8 worm cellular contexts compared by ENCODE assay signal in the genomic region with DNA sequence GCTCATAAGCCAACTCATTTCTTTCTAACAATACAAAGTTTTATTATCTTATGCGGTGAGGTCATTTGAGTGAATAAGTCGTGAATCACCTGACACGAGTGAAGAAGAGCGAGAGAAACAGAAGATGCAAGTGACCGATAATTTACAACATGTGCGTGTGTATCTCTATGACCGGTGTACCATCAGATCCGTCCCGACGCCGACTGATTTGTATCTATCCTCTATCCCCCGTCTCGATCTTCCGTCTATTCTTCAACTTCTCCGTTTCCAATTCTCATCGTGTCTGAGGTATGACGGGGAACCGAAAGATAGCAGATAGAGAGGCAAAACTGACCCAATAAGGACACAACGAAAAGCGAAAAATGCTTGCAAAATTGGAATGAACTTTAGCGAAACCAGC.
TF ChIP-seq lines count a peak whose summit lies in the region.

A gene (plus strand): TSS at position 162 of the 400 bp plus-strand sequence.

TF ChIP-seq in whole organism, L1 larva, 84 proteins besides CTCF, POLR2A, EP300 and RAD21 (continues in another document):
- peak; percentile 96 for TF ChIP-seq nhr-85 (tag; lab: Kevin White, UChicago)
- TF ChIP-seq ceh-90 (tag; optimal IDR thresholded peaks at IDR 0.05; lab: Kevin White, UChicago): no peak
- TF ChIP-seq lin-35 (GFP tag; optimal IDR thresholded peaks at IDR 0.05; lab: Kevin White, UChicago): peak in 1 of 2 experiments; percentile 73
- no peak for TF ChIP-seq skn-1 (tag; optimal IDR thresholded peaks at IDR 0.05; lab: Kevin White, UChicago)
- TF ChIP-seq nhr-90 (tag; optimal IDR thresholded peaks at IDR 0.05; lab: Kevin White, UChicago; ENCODE audit: poor library complexity): peak; percentile 81
- no peak for TF ChIP-seq unc-98 (GFP tag; IDR thresholded peaks at IDR 0.05; lab: Robert Waterston, UW)
- TF ChIP-seq dpl-1 (GFP tag; optimal IDR thresholded peaks at IDR 0.05; lab: Kevin White, UChicago): peak in 1 of 3 experiments; percentile 1
- TF ChIP-seq lsy-2 (tag; optimal IDR thresholded peaks at IDR 0.05; lab: Kevin White, UChicago): peak; percentile 28 to 61
- peak; percentile 55 for TF ChIP-seq ztf-4 (tag; optimal IDR thresholded peaks at IDR 0.05; lab: Kevin White, UChicago)
- peak; percentile 57 for TF ChIP-seq rnt-1 (tag; optimal IDR thresholded peaks at IDR 0.05; lab: Kevin White, UChicago)

TF ChIP-seq in whole organism, L2 larva, 48 proteins besides CTCF, POLR2A, EP300 and RAD21 (continues in another document):
- TF ChIP-seq unc-55 (GFP tag; optimal IDR thresholded peaks at IDR 0.05; lab: Kevin White, UChicago) (no peak), nhr-129 (tag; optimal IDR thresholded peaks at IDR 0.05; lab: Kevin White, UChicago) (peak; percentile 70), gmeb-1 (tag; optimal IDR thresholded peaks at IDR 0.05; lab: Kevin White, UChicago) (peak; percentile 31), nhr-11 (tag; optimal IDR thresholded peaks at IDR 0.05; lab: Kevin White, UChicago) (no peak), mdl-1 (tag; optimal IDR thresholded peaks at IDR 0.05; lab: Kevin White, UChicago) (no peak), nhr-10 (tag; optimal IDR thresholded peaks at IDR 0.05; lab: Kevin White, UChicago) (no peak), fos-1 (tag; optimal IDR thresholded peaks at IDR 0.05; lab: Kevin White, UChicago) (peak; percentile 61), Y55F3AM.14 (GFP tag; optimal IDR thresholded peaks at IDR 0.05; lab: Kevin White, UChicago) (no peak), peb-1 (tag; optimal IDR thresholded peaks at IDR 0.05; lab: Kevin White, UChicago) (no peak), dmd-4 (tag; optimal IDR thresholded peaks at IDR 0.05; lab: Kevin White, UChicago) (no peak), ztf-4 (tag; optimal IDR thresholded peaks at IDR 0.05; lab: Kevin White, UChicago) (peak; percentile 20)

TF ChIP-seq in whole organism, L3 larva, 47 proteins besides CTCF, POLR2A, EP300 and RAD21 (continues in another document):
- TF ChIP-seq ama-1 (optimal IDR thresholded peaks at IDR 0.05; lab: Kevin White, UChicago) (no peak), lin-39 (tag; optimal IDR thresholded peaks at IDR 0.05; lab: Kevin White, UChicago) (no peak), ZK546.5 (tag; optimal IDR thresholded peaks at IDR 0.05; lab: Kevin White, UChicago) (no peak), jun-1 (tag; optimal IDR thresholded peaks at IDR 0.05; lab: Kevin White, UChicago) (peak; percentile 35), nhr-237 (tag; optimal IDR thresholded peaks at IDR 0.05; lab: Kevin White, UChicago) (no peak), ceh-28 (tag; optimal IDR thresholded peaks at IDR 0.05; lab: Kevin White, UChicago) (no peak), sea-2 (GFP tag; optimal IDR thresholded peaks at IDR 0.05; lab: Kevin White, UChicago) (no peak), nhr-67 (tag; optimal IDR thresholded peaks at IDR 0.05; lab: Kevin White, UChicago) (no peak), lsy-12 (tag; optimal IDR thresholded peaks at IDR 0.05; lab: Kevin White, UChicago) (no peak), unc-39 (tag; optimal IDR thresholded peaks at IDR 0.05; lab: Kevin White, UChicago) (no peak), tbx-2 (tag; optimal IDR thresholded peaks at IDR 0.05; lab: Kevin White, UChicago) (no peak), ceh-16 (tag; optimal IDR thresholded peaks at IDR 0.05; lab: Kevin White, UChicago) (no peak)

TF ChIP-seq in whole organism, L4 larva, 104 proteins besides CTCF, POLR2A, EP300 and RAD21 (continues in another document):
- TF ChIP-seq gei-8 (GFP tag; optimal IDR thresholded peaks at IDR 0.05; lab: Kevin White, UChicago): no peak
- no peak for TF ChIP-seq ama-1 (optimal IDR thresholded peaks at IDR 0.05; lab: Kevin White, UChicago)
- TF ChIP-seq zip-11 (GFP tag; IDR thresholded peaks at IDR 0.05; lab: Robert Waterston, UW): no peak
- TF ChIP-seq dpl-1 (GFP tag; optimal IDR thresholded peaks at IDR 0.05; lab: Kevin White, UChicago): no peak
- TF ChIP-seq fos-1 (tag; optimal IDR thresholded peaks at IDR 0.05; lab: Kevin White, UChicago): no peak
- TF ChIP-seq egl-43 (GFP tag; IDR thresholded peaks at IDR 0.05; lab: Robert Waterston, UW): no peak
- TF ChIP-seq lin-39 (tag; optimal IDR thresholded peaks at IDR 0.05; lab: Kevin White, UChicago): no peak
- no peak for TF ChIP-seq fkh-10 (GFP tag; optimal IDR thresholded peaks at IDR 0.05; lab: Kevin White, UChicago)
- no peak for TF ChIP-seq ceh-20 (GFP tag; IDR thresholded peaks at IDR 0.05; lab: Robert Waterston, UW)
- TF ChIP-seq Y5F2A.4 (GFP tag; optimal IDR thresholded peaks at IDR 0.05; lab: Kevin White, UChicago): no peak
- TF ChIP-seq lin-38 (GFP tag; IDR thresholded peaks at IDR 0.05; lab: Robert Waterston, UW): no peak
- no peak for TF ChIP-seq ces-1 (GFP tag; optimal IDR thresholded peaks at IDR 0.05; lab: Kevin White, UChicago)
- TF ChIP-seq tra-1 (GFP tag; IDR thresholded peaks at IDR 0.05; lab: Robert Waterston, UW): no peak

TF ChIP-seq in whole organism, late embryonic, 69 proteins besides CTCF, POLR2A, EP300 and RAD21:
- peak; percentile 77 for TF ChIP-seq hlh-30 (tag; optimal IDR thresholded peaks at IDR 0.05; lab: Kevin White, UChicago; ENCODE audit: insufficient read depth)
- peak; percentile 48 for TF ChIP-seq unc-55 (GFP tag; optimal IDR thresholded peaks at IDR 0.05; lab: Kevin White, UChicago)
- TF ChIP-seq C38D4.7 (GFP tag; optimal IDR thresholded peaks at IDR 0.05; lab: Kevin White, UChicago): no peak
- peak; percentile 70 for TF ChIP-seq rnt-1 (tag; optimal IDR thresholded peaks at IDR 0.05; lab: Kevin White, UChicago)
- no peak for TF ChIP-seq ceh-22 (tag; optimal IDR thresholded peaks at IDR 0.05; lab: Kevin White, UChicago)
- peak; percentile 88 for TF ChIP-seq pax-1 (tag; optimal IDR thresholded peaks at IDR 0.05; lab: Kevin White, UChicago)

TF ChIP-seq in whole organism, midembryonic, 9 proteins besides CTCF, POLR2A, EP300 and RAD21:
- TF ChIP-seq T22C8.4 (GFP tag; IDR thresholded peaks at IDR 0.05; lab: Robert Waterston, UW) (no peak), ref-1 (GFP tag; conservative IDR thresholded peaks at IDR 0.05; lab: Robert Waterston, UW) (no peak), flt-1 (GFP tag; IDR thresholded peaks at IDR 0.05; lab: Robert Waterston, UW) (no peak; the same call in 1 of the 2 replicates), cog-1 (tag; optimal IDR thresholded peaks at IDR 0.05; lab: Kevin White, UChicago) (peak; percentile 8)
TF ChIP-seq in whole organism, midembryonic: peak in this region for 1.

TF ChIP-seq in whole organism, mixed stage, embryonic, 35 proteins besides CTCF, POLR2A, EP300 and RAD21 (continues in another document):
- TF ChIP-seq lsy-2 (tag; optimal IDR thresholded peaks at IDR 0.05; lab: Kevin White, UChicago) (no peak), unc-39 (tag; optimal IDR thresholded peaks at IDR 0.05; lab: Kevin White, UChicago) (no peak), mls-2 (tag; optimal IDR thresholded peaks at IDR 0.05; lab: Kevin White, UChicago) (no peak), zip-8 (tag; optimal IDR thresholded peaks at IDR 0.05; lab: Kevin White, UChicago) (no peak), mep-1 (tag; optimal IDR thresholded peaks at IDR 0.05; lab: Kevin White, UChicago) (no peak), snpc-4 (tag; optimal IDR thresholded peaks at IDR 0.05; lab: Kevin White, UChicago) (no peak), mab-5 (tag; optimal IDR thresholded peaks at IDR 0.05; lab: Kevin White, UChicago) (no peak), ztf-11 (tag; optimal IDR thresholded peaks at IDR 0.05; lab: Kevin White, UChicago) (no peak), ces-1 (GFP tag; optimal IDR thresholded peaks at IDR 0.05; lab: Kevin White, UChicago) (no peak), lin-32 (GFP tag; optimal IDR thresholded peaks at IDR 0.05; lab: Kevin White, UChicago) (no peak), ceh-43 (GFP tag; optimal IDR thresholded peaks at IDR 0.05; lab: Kevin White, UChicago) (no peak), nhr-2 (tag; optimal IDR thresholded peaks at IDR 0.05; lab: Kevin White, UChicago) (peak; percentile 59), ceh-39 (tag; optimal IDR thresholded peaks at IDR 0.05; lab: Kevin White, UChicago) (no peak), cnd-1 (tag; optimal IDR thresholded peaks at IDR 0.05; lab: Kevin White, UChicago) (no peak), pha-4 (tag; optimal IDR thresholded peaks at IDR 0.05; lab: Kevin White, UChicago) (no peak), sem-2 (GFP tag; optimal IDR thresholded peaks at IDR 0.05; lab: Kevin White, UChicago) (no peak), sptf-1 (tag; optimal IDR thresholded peaks at IDR 0.05; lab: Kevin White, UChicago) (no peak), unc-120 (tag; optimal IDR thresholded peaks at IDR 0.05; lab: Kevin White, UChicago; ENCODE audit: poor library complexity, severe bottlenecking) (no peak), hlh-1 (tag; optimal IDR thresholded peaks at IDR 0.05; lab: Kevin White, UChicago) (peak; percentile 76), elt-3 (tag; optimal IDR thresholded peaks at IDR 0.05; lab: Kevin White, UChicago) (peak; percentile 11)

TF ChIP-seq in whole organism, young adult, 124 proteins besides CTCF, POLR2A, EP300 and RAD21:
- no peak for TF ChIP-seq ekl-4 (GFP tag; IDR thresholded peaks at IDR 0.05; lab: Robert Waterston, UW)
- peak; percentile 4 for TF ChIP-seq nhr-80 (tag; optimal IDR thresholded peaks at IDR 0.05; lab: Kevin White, UChicago)
